Worm (Caenorhabditis elegans): ENCODE results near the gene inft-2.

Gene inft-2

DNA sequence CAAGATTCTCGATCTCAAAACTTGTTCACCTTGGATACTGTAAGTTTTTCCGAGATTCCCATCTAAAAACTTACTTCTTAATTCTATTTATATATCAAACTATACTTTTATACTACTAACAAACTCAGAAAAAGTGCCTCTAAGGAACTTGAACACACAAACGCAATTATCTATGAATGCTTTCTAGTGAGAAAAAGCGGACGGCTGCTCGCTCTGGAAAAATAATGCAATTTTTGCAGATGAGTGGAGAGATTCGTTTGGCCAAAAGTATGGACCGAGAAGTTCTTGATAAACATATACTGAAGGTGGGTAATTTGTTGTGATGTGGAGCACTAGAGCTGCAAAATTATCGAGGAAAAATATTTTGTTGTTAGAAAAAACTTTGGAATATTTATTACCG, 17.9 kb downstream of the inft-2 start:
- TF ChIP-seq dao-5 (tag; optimal IDR thresholded peaks at IDR 0.05) (no peak), him-1 (tag; optimal IDR thresholded peaks at IDR 0.05) (no peak), W03F9.2 (tag; optimal IDR thresholded peaks at IDR 0.05) (no peak)

DNA sequence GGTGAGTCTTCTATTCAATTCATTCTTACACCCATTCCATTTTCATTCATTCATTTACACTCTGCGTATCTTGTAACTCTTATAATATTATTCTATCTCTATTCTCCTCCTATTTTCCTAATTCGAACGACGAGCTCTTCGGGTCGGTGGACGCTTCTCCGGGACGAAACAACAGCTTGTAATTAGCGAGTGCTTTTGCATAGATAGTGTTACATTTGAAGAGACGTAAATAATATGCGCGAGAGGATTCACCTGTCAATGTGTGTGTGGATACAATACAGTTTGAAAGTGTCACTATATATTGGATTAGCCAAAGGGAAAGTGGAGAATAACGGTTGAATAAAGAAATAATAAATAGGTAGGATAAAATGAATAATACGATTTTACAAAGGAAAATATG, 18.5 kb downstream of the inft-2 start:
- no peak for TF ChIP-seq dao-5 (tag; optimal IDR thresholded peaks at IDR 0.05)

DNA sequence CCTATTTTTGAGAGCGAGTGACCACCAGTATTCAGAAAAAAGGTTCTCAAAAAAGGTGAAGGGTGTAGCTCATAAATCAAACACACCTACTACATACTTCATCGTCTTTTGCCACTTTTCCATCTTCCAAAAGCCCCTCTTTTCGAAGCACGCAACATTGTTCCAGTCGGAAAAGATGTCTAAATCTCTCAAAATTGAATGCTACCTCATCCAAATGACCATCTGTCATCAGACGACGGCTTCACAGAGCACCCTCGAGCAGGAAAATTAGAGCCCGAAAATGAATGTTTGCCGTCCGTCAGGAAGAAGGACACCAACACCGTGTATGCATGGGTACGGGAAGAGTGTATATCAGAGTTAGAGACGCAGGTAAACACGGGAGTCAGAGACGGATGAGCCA, 19.4 kb downstream of the inft-2 start:
- TF ChIP-seq dao-5 (tag; optimal IDR thresholded peaks at IDR 0.05) = no peak

DNA sequence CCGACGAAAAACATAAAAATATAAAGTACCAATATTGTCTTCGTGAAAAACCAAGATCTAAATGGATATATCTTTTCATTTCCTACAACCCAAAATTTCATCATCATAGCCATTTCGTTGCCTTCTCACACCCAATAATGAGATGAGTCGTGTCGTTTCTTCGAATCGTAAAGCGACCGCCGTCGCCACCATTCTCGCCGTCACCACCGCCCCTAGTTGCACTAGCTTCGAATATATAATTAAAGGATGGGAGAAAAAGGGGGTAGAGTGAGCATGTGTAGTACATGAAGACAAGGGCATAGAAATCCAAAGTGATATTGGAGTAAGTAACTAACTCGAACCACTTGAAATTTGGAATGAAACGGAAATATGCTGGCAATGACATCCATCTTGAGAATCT, 20.1 kb downstream of the inft-2 start:
- TF ChIP-seq W03F9.2 (tag; optimal IDR thresholded peaks at IDR 0.05) (no peak), dao-5 (tag; optimal IDR thresholded peaks at IDR 0.05) (no peak), him-1 (tag; optimal IDR thresholded peaks at IDR 0.05) (no peak)

DNA sequence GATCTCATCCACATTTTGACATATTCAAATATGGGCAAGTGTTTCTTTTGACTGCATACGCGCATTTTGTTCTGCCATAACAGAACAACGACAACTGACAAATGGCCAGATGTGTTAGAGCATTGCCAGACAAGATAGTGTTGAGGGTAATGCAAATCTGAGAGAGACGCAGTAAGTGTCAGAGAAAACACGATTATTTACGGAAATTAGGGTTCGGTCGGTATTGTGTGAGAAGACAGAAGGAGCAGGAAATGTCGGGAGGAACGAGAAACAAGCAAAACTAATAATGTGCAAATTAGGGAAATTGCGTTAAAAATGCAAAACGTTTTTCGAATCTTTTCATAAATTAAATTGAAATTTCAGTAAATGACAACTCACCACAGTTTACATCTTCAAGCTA, 22.4 kb downstream of the inft-2 start:
- TF ChIP-seq him-1 (tag; optimal IDR thresholded peaks at IDR 0.05) (no peak), dao-5 (tag; optimal IDR thresholded peaks at IDR 0.05) (no peak), W03F9.2 (tag; optimal IDR thresholded peaks at IDR 0.05) (no peak)

DNA sequence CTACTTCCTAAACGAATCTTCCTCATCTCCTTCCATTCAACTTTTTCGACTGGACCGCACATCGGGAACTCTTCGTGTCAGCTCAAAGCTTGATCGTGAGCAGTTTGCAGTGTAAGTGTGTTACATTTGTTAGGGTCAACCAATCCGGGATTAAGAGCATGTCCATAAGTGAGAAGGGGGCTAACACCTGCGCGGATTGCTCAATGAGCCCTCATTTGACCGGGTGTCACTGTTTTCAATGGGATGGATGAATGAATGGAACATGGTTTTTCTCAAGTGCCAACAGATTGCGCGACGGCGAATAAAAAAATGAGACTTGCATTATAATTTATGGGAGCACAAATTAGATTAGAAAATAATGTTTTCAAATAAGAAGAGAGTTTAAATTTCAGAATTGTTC, 23.2 kb downstream of the inft-2 start:
- no peak for TF ChIP-seq W03F9.2 (tag; optimal IDR thresholded peaks at IDR 0.05)
- no peak for TF ChIP-seq dao-5 (tag; optimal IDR thresholded peaks at IDR 0.05)
- TF ChIP-seq him-1 (tag; optimal IDR thresholded peaks at IDR 0.05) = no peak

DNA sequence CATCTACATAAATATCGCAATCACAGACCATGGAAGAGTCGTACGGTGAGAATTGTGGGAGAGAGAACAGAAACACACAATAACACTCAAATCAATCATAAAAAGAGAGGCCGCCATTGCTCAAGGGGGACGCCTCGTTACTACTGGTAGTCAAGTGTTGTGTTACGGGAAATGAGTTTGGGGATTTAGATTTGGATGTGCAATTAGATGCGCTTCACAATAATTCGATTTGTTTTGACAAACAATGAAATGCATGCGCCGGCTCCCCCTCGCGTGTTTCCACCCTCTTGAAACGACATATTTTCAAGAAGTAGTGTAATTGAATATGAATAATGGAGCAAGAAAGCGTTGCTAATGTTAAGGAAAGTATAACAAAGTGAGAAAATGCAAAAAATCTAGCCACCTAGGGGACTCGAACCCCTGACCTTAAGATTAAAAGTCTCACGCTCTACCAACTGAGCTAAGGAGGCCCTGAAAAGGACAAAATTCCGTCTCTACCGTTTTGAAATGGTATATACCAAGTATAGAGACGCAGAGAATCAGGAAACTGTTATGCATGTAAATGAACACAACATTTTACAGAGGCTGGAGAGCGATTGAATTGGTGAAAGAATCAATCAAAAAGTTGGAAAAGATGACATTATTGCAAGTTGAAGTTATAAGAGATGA, 24.6 kb downstream of the inft-2 start:
- TF ChIP-seq him-1 (tag; optimal IDR thresholded peaks at IDR 0.05) (no peak), dao-5 (tag; optimal IDR thresholded peaks at IDR 0.05) (no peak), W03F9.2 (tag; optimal IDR thresholded peaks at IDR 0.05) (no peak)

DNA sequence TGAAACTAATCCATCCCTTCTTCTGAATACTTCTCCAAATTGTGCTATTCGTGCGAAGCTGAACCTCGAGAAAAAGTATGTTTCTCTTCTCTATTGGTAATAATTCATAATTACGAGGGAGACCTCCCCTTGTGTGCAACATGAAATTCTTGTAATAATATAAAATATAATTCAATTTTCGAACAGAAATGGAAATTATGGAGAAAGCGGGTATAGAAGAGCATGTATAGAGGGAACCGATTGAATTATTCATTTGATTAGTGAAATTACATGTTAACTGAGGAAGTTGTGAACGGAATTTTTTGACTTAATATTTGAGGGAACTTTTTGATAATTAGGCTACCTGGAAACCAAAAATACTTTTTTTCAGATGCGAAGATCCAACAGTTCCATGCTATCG, 26.8 kb downstream of the inft-2 start:
- no peak for TF ChIP-seq W03F9.2 (tag; optimal IDR thresholded peaks at IDR 0.05)
- TF ChIP-seq dao-5 (tag; optimal IDR thresholded peaks at IDR 0.05) = no peak
- no peak for TF ChIP-seq him-1 (tag; optimal IDR thresholded peaks at IDR 0.05)

- TF ChIP-seq dao-5 (tag; optimal IDR thresholded peaks at IDR 0.05) (no peak), W03F9.2 (tag; optimal IDR thresholded peaks at IDR 0.05) (no peak), him-1 (tag; optimal IDR thresholded peaks at IDR 0.05) (no peak)
These were observed 31.1 kb downstream of the inft-2 start, which contains the start of gene W07G4.1 for ce11 chrV:13033223-13033622. W07G4.1 (plus strand) TSS chrV:13033523.

DNA sequence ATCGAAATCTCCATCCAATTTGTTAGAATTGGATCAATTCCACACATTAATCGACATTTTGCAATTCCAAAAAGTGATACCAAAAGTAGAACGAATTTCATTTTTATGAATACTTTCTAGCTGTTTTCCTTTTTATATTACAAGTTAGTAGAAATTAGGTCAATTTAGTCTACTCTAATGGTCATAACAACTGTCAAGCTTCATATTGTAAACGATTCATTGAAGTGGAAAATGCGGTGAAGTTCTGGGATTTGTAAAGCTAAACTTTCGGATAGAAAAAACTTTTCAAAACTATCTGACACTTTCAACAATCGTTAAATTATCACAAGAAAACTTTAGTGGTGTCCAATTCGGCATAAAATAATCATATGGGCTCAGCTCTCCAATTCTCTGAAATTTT, 32.5 kb downstream of the inft-2 start, which contains the start of gene W07G4.7:
Gene W07G4.7, minus strand, starts transcription at position 101 of the 400 bp plus-strand sequence.
- no peak for TF ChIP-seq W03F9.2 (tag; optimal IDR thresholded peaks at IDR 0.05)
- no peak for TF ChIP-seq him-1 (tag; optimal IDR thresholded peaks at IDR 0.05)
- TF ChIP-seq dao-5 (tag; optimal IDR thresholded peaks at IDR 0.05) = no peak

DNA sequence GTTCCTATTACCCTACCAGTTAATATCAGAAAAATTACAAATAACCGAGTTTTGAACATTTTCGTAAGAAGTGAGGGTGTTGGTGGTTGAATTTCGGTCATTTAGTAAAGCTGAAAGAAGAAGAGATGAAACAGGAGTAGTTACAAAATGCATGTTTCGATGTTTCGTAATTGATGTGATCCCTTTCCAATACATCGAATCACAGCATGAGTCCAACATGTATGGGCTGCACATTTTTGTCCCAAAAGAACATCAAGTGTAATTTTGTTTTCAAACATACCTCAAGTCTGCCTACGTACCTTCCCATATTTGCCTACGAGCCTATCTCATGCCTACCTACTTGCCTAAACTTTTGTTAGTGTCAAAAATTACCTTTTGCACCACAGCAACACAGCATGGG, 34.3 kb downstream of the inft-2 start, which contains the start of gene W07G4.2:
Gene W07G4.2, minus strand, starts transcription at position 101 of the 400 bp plus-strand sequence.
- TF ChIP-seq him-1 (tag; optimal IDR thresholded peaks at IDR 0.05) (no peak), dao-5 (tag; optimal IDR thresholded peaks at IDR 0.05) (no peak), W03F9.2 (tag; optimal IDR thresholded peaks at IDR 0.05) (no peak)

DNA sequence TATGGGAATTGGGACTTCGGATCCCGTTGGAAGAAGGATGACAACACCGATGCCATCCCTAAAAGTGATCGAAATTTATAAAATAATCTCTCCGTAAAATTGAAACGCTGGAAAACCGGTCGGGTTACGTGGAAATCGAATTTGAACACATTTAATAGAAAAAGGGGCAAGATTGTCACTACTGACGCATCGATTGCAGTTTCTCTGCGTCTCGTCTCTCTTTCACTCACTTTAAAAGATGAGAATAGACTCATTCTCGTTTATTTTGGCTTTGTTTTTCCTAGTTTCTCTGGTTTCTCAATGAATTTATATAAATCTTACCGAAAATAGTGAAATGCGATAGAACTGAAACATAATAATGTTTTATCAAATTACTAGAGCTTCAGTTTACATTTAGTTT, 39.5 kb downstream of the inft-2 start, which contains the start of gene scyl-1:
Gene scyl-1, minus strand, starts transcription at position 56 of the 400 bp plus-strand sequence.
- TF ChIP-seq dao-5 (tag; optimal IDR thresholded peaks at IDR 0.05) (no peak), W03F9.2 (tag; optimal IDR thresholded peaks at IDR 0.05) (no peak), him-1 (tag; optimal IDR thresholded peaks at IDR 0.05) (no peak)

ce11 chrV:13043195-13043762, 41.2 kb downstream of the inft-2 start, which contains the start of gene lap-2:
lap-2 (plus strand) TSS chrV:13043712.
- no peak for TF ChIP-seq him-1 (tag; optimal IDR thresholded peaks at IDR 0.05)
- no peak for TF ChIP-seq dao-5 (tag; optimal IDR thresholded peaks at IDR 0.05)
- no peak for TF ChIP-seq W03F9.2 (tag; optimal IDR thresholded peaks at IDR 0.05)

DNA sequence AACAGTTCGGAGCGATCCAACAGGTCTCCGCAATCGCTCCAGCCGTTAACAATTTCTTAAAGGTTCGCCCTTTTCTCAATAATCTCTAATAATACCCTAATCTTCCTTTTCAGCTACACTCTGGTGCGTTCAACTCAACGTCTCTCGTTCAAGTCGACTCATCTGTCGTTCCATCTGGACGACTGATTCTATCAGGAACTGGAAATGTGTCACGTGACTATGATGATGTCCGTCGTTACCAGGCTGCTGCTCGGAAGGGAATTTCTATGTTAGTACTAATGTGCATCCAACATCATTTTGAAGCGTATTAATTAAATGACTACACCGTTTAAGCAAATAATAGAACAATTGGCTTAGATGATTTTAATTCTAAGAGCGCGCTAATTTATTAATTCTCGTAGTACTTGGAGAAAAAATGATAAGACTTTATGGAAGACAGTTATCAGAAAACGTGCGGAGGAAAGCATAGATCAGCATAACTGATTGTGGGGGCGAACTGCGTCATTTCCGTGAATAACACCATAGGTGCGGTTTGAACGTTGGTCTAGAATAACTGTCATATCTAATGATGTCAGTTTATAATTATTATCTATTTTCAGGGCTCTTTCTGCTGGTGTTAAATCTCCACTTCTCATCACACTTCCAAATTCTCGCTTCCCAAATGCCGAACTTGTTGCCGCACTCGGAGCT, 41.9 kb downstream of the inft-2 start:
- TF ChIP-seq dao-5 (tag; optimal IDR thresholded peaks at IDR 0.05) (no peak), him-1 (tag; optimal IDR thresholded peaks at IDR 0.05) (no peak), W03F9.2 (tag; optimal IDR thresholded peaks at IDR 0.05) (no peak)
